Worm (Caenorhabditis elegans): ENCODE measurements around the gene F42H10.3.

ce11 chrIII:8519886-8520285 lies 35.9 kb downstream of the F42H10.3 start, which contains the start of gene ZC21.8:
- TF ChIP-seq nhr-76 (tag; optimal IDR thresholded peaks at IDR 0.05) (no peak), nhr-12 (tag; optimal IDR thresholded peaks at IDR 0.05) (no peak), unc-62 (GFP tag; optimal IDR thresholded peaks at IDR 0.05) (no peak), nhr-28 (tag; optimal IDR thresholded peaks at IDR 0.05) (no peak), lin-13 (tag; optimal IDR thresholded peaks at IDR 0.05) (no peak)

All from whole organism, mixed stage, embryonic.